Fruit fly (Drosophila melanogaster) whole organism, wandering third instar larva: ENCODE measurements around the gene Orct2.
A peak's percentile ranks its signal among the peaks of the same experiment; 100 is the strongest.

Experiments used
- Hnf4 ChIP-seq: fragments of 200-800 bp; sonication (Bioruptor generic); optimal IDR thresholded peaks from 2 replicates; lab custom pipeline; 2016; ENCODE audit warnings: missing biosample characterization, mild to moderate bottlenecking, missing genetic modification characterization
- Hr78 ChIP-seq: fragments of >200 bp; optimal IDR thresholded peaks from 2 replicates; lab custom pipeline; 2017; ENCODE audit warnings: missing biosample characterization, missing genetic modification characterization
- Myc ChIP-seq: fragments of >200 bp; optimal IDR thresholded peaks from 2 replicates; lab custom pipeline; 2017
- N ChIP-seq: fragments of >200 bp; optimal IDR thresholded peaks from 2 replicates; lab custom pipeline; 2018; ENCODE audit warnings: missing biosample characterization, missing external identifiers, missing genetic modification characterization
- OdsH ChIP-seq: fragments of 200-800 bp; sonication (Bioruptor generic); optimal IDR thresholded peaks from 2 replicates; lab custom pipeline; 2016; ENCODE audit warnings: missing biosample characterization, mild to moderate bottlenecking, missing genetic modification characterization
- Rel ChIP-seq, 2 experiments: fragments of 200-800 bp; sonication (Bioruptor generic) in 1 of 2; optimal IDR thresholded peaks; 2 replicates in 1 of 2; 3 replicates in 1 of 2; lab custom pipeline; 2016 to 2019; ENCODE audit warnings: mild to moderate bottlenecking in 2 of 2, missing biosample characterization in 2 of 2, missing genetic modification characterization in 2 of 2, moderate library complexity in 1 of 2
- fru ChIP-seq: fragments of 200-800 bp; sonication (Bioruptor generic); optimal IDR thresholded peaks from 3 replicates; lab custom pipeline; 2016; ENCODE audit warnings: missing biosample characterization, mild to moderate bottlenecking, missing genetic modification characterization
- h ChIP-seq: fragments of 200-800 bp; sonication (Bioruptor generic); optimal IDR thresholded peaks from 3 replicates; lab custom pipeline; 2016; ENCODE audit warnings: missing biosample characterization, mild to moderate bottlenecking, missing genetic modification characterization
- lola ChIP-seq: fragments of >200 bp; optimal IDR thresholded peaks from 2 replicates; lab custom pipeline; 2017; ENCODE audit warnings: missing biosample characterization, missing genetic modification characterization
- psq ChIP-seq: fragments of 200-800 bp; sonication (Bioruptor generic); optimal IDR thresholded peaks from 3 replicates; lab custom pipeline; 2017; ENCODE audit warnings: missing biosample characterization, mild to moderate bottlenecking, missing genetic modification characterization, moderate library complexity
- usp ChIP-seq: fragments of >200 bp; optimal IDR thresholded peaks from 2 replicates; lab custom pipeline; 2017; ENCODE audit warnings: missing biosample characterization, missing genetic modification characterization

DNA sequence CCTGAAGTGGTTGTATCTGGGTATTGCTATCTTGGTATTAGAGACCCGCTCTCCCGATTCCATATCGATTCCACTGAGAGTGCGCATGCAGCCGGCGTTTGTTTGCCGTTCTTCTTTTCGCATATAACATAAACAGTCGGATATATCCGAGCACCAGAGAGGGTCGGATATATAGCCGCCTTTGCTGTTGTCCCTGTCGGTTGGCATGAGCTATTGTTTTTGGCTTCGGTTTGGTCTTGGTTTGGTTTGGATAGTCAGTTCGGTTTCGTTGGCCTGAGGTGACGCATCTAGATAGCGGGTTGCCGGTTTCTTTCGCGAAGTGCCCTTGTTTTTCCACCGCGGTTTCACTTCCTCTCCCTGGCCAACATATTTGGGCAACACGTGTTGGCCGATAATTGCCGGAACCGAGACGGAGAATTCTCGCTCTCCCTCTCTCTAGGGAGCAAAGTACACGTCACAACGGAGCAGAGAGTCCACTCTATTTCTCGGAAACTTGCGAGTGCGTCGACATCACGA is at the start of gene Orct2:
- TF ChIP-seq lola (no peak), Hr78 (GFP tag; lab: Kevin White, UChicago) (no peak), Myc (lab: Kevin White, UChicago) (no peak), fru (GFP tag; lab: Kevin White, UChicago) (no peak), psq (GFP tag; lab: Kevin White, UChicago) (peak; percentile 45), Rel (GFP tag; optimal IDR thresholded peaks at IDR 0.05; lab: Kevin White, UChicago) (no peak), Rel (tag; optimal IDR thresholded peaks at IDR 0.05; lab: Kevin White, UChicago) (peak; percentile 18), N (GFP tag; lab: Kevin White, UChicago) (no peak), h (GFP tag; lab: Kevin White, UChicago) (peak; percentile 37), usp (GFP tag; lab: Kevin White, UChicago) (no peak), OdsH (GFP tag; lab: Kevin White, UChicago) (no peak), Hnf4 (GFP tag; lab: Kevin White, UChicago) (peak; percentile 74)
